Fruit fly (Drosophila melanogaster): Measurements from ENCODE around the gene dpr8.

- TF ChIP-seq fd59A (GFP tag; optimal IDR thresholded peaks at IDR 0.05): no peak
- TF ChIP-seq Blimp-1 (GFP tag; optimal IDR thresholded peaks at IDR 0.05): no peak
- TF ChIP-seq OdsH (GFP tag; optimal IDR thresholded peaks at IDR 0.05): no peak
- no peak for TF ChIP-seq salr (GFP tag; optimal IDR thresholded peaks at IDR 0.05)
- TF ChIP-seq esn (GFP tag; optimal IDR thresholded peaks at IDR 0.05): no peak
- TF ChIP-seq dsx (GFP tag; optimal IDR thresholded peaks at IDR 0.05; ENCODE audit: poor library complexity, severe bottlenecking): no peak
These were observed 179.0 kb downstream of the dpr8 start for dm6 chrX:14500992-14501391.

Data from whole organism, prepupa.